Fruit fly (Drosophila melanogaster) whole organism, pupa: ENCODE measurements around the gene CG3226.

Experiments used
- CG10348 ChIP-seq: fragments of 200-800 bp; sonication (Bioruptor generic); IDR thresholded peaks from 2 replicates; pipeline ENCODE4 v1.3.6; 2022; ENCODE audit warnings: missing biosample characterization, missing genetic modification characterization
- CG12605 ChIP-seq: fragments of 200-800 bp; sonication (Bioruptor generic); IDR thresholded peaks from 2 replicates; pipeline ENCODE4 v1.3.6; 2022; ENCODE audit warnings: missing biosample characterization, missing genetic modification characterization
- CG13204 ChIP-seq: fragments of 200-800 bp; sonication (Bioruptor generic); optimal IDR thresholded peaks from 2 replicates; lab custom pipeline; 2018; ENCODE audit warnings: missing biosample characterization, mild to moderate bottlenecking, missing genetic modification characterization, moderate library complexity
- CG14655 ChIP-seq: fragments of 200-800 bp; sonication (Bioruptor generic); optimal IDR thresholded peaks from 3 replicates; lab custom pipeline; 2017; ENCODE audit warnings: mild to moderate bottlenecking, missing biosample characterization, missing genetic modification reagents, missing genetic modification characterization
- CG15710 ChIP-seq: fragments of 200-800 bp; sonication (Bioruptor generic); optimal IDR thresholded peaks from 2 replicates; lab custom pipeline; 2018; ENCODE audit warnings: missing biosample characterization, mild to moderate bottlenecking, missing genetic modification characterization, moderate library complexity
- CG17806 ChIP-seq: fragments of 200-800 bp; sonication (Bioruptor generic); optimal IDR thresholded peaks from 2 replicates; lab custom pipeline; 2018; ENCODE audit warnings: missing biosample characterization, mild to moderate bottlenecking, missing genetic modification characterization, moderate library complexity
- CG32121 ChIP-seq: fragments of 200-800 bp; sonication (Bioruptor generic); IDR thresholded peaks from 2 replicates; pipeline ENCODE4 v1.3.6; 2022; ENCODE audit warnings: missing biosample characterization, missing genetic modification characterization
- CG34367 ChIP-seq: fragments of 200-800 bp; sonication (Bioruptor generic); optimal IDR thresholded peaks from 2 replicates; lab custom pipeline; 2018; ENCODE audit warnings: missing biosample characterization, mild to moderate bottlenecking, missing genetic modification characterization
- CG4496 ChIP-seq: fragments of 200-800 bp; sonication (Bioruptor generic); IDR thresholded peaks from 3 replicates; pipeline ENCODE4 v1.3.6; 2022; ENCODE audit warnings: missing biosample characterization, missing genetic modification characterization
- CG8159 ChIP-seq: fragments of 200-800 bp; sonication (Bioruptor generic); optimal IDR thresholded peaks from 3 replicates; lab custom pipeline; 2018; ENCODE audit warnings: missing biosample characterization, mild to moderate bottlenecking, missing genetic modification characterization, moderate library complexity
- CG8301 ChIP-seq: fragments of 200-800 bp; sonication (Bioruptor generic); optimal IDR thresholded peaks from 2 replicates; lab custom pipeline; 2018; ENCODE audit warnings: missing biosample characterization, mild to moderate bottlenecking, missing genetic modification characterization
- CG9948 ChIP-seq: fragments of 200-800 bp; sonication (Bioruptor generic); optimal IDR thresholded peaks from 2 replicates; lab custom pipeline; 2018; ENCODE audit warnings: missing biosample characterization, mild to moderate bottlenecking, missing genetic modification characterization, moderate library complexity
- D1 ChIP-seq: fragments of 200-800 bp; sonication (Bioruptor generic); optimal IDR thresholded peaks from 2 replicates; lab custom pipeline; 2018; ENCODE audit warnings: missing biosample characterization, mild to moderate bottlenecking, missing genetic modification characterization, moderate library complexity
- EcR ChIP-seq: fragments of 200-800 bp; sonication (Bioruptor generic); optimal IDR thresholded peaks from 3 replicates; lab custom pipeline; 2019; ENCODE audit warnings: missing biosample characterization, missing genetic modification characterization, mild to moderate bottlenecking, moderate library complexity, missing genetic modification reagents
- Ets98B ChIP-seq: fragments of 200-800 bp; sonication (Bioruptor generic); IDR thresholded peaks from 2 replicates; pipeline ENCODE4 v1.3.6; 2022; ENCODE audit warnings: missing biosample characterization, missing genetic modification characterization
- Pif1A ChIP-seq: fragments of 200-800 bp; sonication (Bioruptor generic); optimal IDR thresholded peaks from 3 replicates; lab custom pipeline; 2016; ENCODE audit warnings: missing biosample characterization, missing genetic modification characterization
- Pif1B ChIP-seq: fragments of 200-800 bp; sonication (Bioruptor generic); optimal IDR thresholded peaks from 3 replicates; lab custom pipeline; 2016; ENCODE audit warnings: missing biosample characterization, missing genetic modification characterization
- Snoo ChIP-seq: fragments of 200-800 bp; sonication (Bioruptor generic); optimal IDR thresholded peaks from 3 replicates; lab custom pipeline; 2017; ENCODE audit warnings: missing biosample characterization, mild to moderate bottlenecking, missing genetic modification characterization, inconsistent platforms
- fd96Ca ChIP-seq: fragments of 200-800 bp; sonication (Bioruptor generic); IDR thresholded peaks from 3 replicates; pipeline ENCODE4 v1.3.6; 2022; ENCODE audit warnings: missing biosample characterization, missing genetic modification characterization
- gl ChIP-seq: fragments of 200-800 bp; sonication (Bioruptor generic); optimal IDR thresholded peaks from 2 replicates; lab custom pipeline; 2018; ENCODE audit warnings: missing biosample characterization, mild to moderate bottlenecking, missing genetic modification characterization
- rn ChIP-seq: fragments of 200-800 bp; sonication (Bioruptor generic); IDR thresholded peaks from 2 replicates; pipeline ENCODE4 v1.3.6; 2022; ENCODE audit warnings: missing biosample characterization, missing genetic modification characterization

Gene CG3226

dm6 chrX:6700990-6701530 is 47.0 kb upstream of the CG3226 start:
- TF ChIP-seq rn = no peak
- no peak for TF ChIP-seq Pif1A (GFP tag; lab: Kevin White, UChicago)
- TF ChIP-seq CG8159 (tag; lab: Kevin White, UChicago) = no peak
- TF ChIP-seq CG32121 (GFP tag; lab: Robert Waterston, UW) = no peak
- no peak for TF ChIP-seq CG8301 (tag; lab: Kevin White, UChicago)
- no peak for TF ChIP-seq CG9948
- no peak for TF ChIP-seq fd96Ca (GFP tag; lab: Robert Waterston, UW)
- no peak for TF ChIP-seq CG15710
- no peak for TF ChIP-seq Pif1B (GFP tag; lab: Kevin White, UChicago)
- no peak for TF ChIP-seq D1 (tag; lab: Kevin White, UChicago)
- TF ChIP-seq gl (tag; lab: Kevin White, UChicago) = no peak
- no peak for TF ChIP-seq CG4496
- TF ChIP-seq CG14655 (GFP tag; lab: Kevin White, UChicago) = no peak
- no peak for TF ChIP-seq CG12605 (GFP tag; lab: Robert Waterston, UW)
- TF ChIP-seq Ets98B (GFP tag; lab: Robert Waterston, UW) = no peak

dm6 chrX:6700263-6700989 is 46.4 kb upstream of the CG3226 start:
- no peak for TF ChIP-seq CG17806 (tag; lab: Kevin White, UChicago)
- peak; percentile 25 for TF ChIP-seq EcR (GFP tag; lab: Kevin White, UChicago)
- no peak for TF ChIP-seq CG14655 (GFP tag; lab: Kevin White, UChicago)
- TF ChIP-seq Snoo (tag; lab: Kevin White, UChicago) = no peak
- TF ChIP-seq CG12605 (GFP tag; lab: Robert Waterston, UW) = no peak
- no peak for TF ChIP-seq CG9948
- peak; percentile 10 for TF ChIP-seq Pif1A (GFP tag; lab: Kevin White, UChicago)
- no peak for TF ChIP-seq CG13204 (GFP tag; lab: Kevin White, UChicago)
- no peak for TF ChIP-seq Ets98B (GFP tag; lab: Robert Waterston, UW)
- TF ChIP-seq CG4496 = no peak
- TF ChIP-seq CG34367 = no peak
- no peak for TF ChIP-seq CG8159 (tag; lab: Kevin White, UChicago)
- no peak for TF ChIP-seq CG10348 (GFP tag; lab: Robert Waterston, UW)
- no peak for TF ChIP-seq Pif1B (GFP tag; lab: Kevin White, UChicago)
- TF ChIP-seq gl (tag; lab: Kevin White, UChicago) = no peak
- TF ChIP-seq CG15710 = no peak
- no peak for TF ChIP-seq CG8301 (tag; lab: Kevin White, UChicago)

- peak; percentile 53 for TF ChIP-seq CG8159 (tag; lab: Kevin White, UChicago)
- TF ChIP-seq CG8301 (tag; lab: Kevin White, UChicago) = peak; percentile 43
- TF ChIP-seq gl (tag; lab: Kevin White, UChicago) = peak; percentile 16
- TF ChIP-seq CG12605 (GFP tag; lab: Robert Waterston, UW) = peak; percentile 38; the same call in 1 of the 2 replicates
- peak; percentile 15 for TF ChIP-seq Snoo (tag; lab: Kevin White, UChicago)
- TF ChIP-seq Ets98B (GFP tag; lab: Robert Waterston, UW) = no peak; the same call in 1 of the 2 replicates
- no peak for TF ChIP-seq CG10348 (GFP tag; lab: Robert Waterston, UW)
- TF ChIP-seq CG4496 = peak; percentile 63; the same call in 2 of the 3 replicates
- TF ChIP-seq CG9948 = peak; percentile 24
- peak; percentile 44 for TF ChIP-seq CG15710
- peak; percentile 68 for TF ChIP-seq Pif1A (GFP tag; lab: Kevin White, UChicago)
- peak; percentile 67 for TF ChIP-seq CG13204 (GFP tag; lab: Kevin White, UChicago)
- no peak; the same call in 1 of the 2 replicates for TF ChIP-seq CG32121 (GFP tag; lab: Robert Waterston, UW)
- TF ChIP-seq D1 (tag; lab: Kevin White, UChicago) = no peak
- TF ChIP-seq EcR (GFP tag; lab: Kevin White, UChicago) = peak; percentile 54
- no peak for TF ChIP-seq rn
- TF ChIP-seq Pif1B (GFP tag; lab: Kevin White, UChicago) = peak; percentile 71
- no peak for TF ChIP-seq fd96Ca (GFP tag; lab: Robert Waterston, UW)
- TF ChIP-seq CG34367 = no peak
- TF ChIP-seq CG14655 (GFP tag; lab: Kevin White, UChicago) = peak; percentile 41
- TF ChIP-seq CG17806 (tag; lab: Kevin White, UChicago) = peak; percentile 24
These were observed 45.3 kb upstream of the CG3226 start, which contains the start of gene CG14441 for dm6 chrX:6699255-6699885. Gene CG14441, plus strand, starts transcription at chrX:6699508.

dm6 chrX:6698248-6698812 is 44.3 kb upstream of the CG3226 start, which contains the start of gene CG14440:
Gene CG14440, minus strand, starts transcription at chrX:6698567.
- TF ChIP-seq CG32121 (GFP tag; lab: Robert Waterston, UW) (no peak), CG4496 (no peak), CG12605 (GFP tag; lab: Robert Waterston, UW) (no peak), CG13204 (GFP tag; lab: Kevin White, UChicago) (no peak), gl (tag; lab: Kevin White, UChicago) (no peak), Ets98B (GFP tag; lab: Robert Waterston, UW) (no peak; the same call in 1 of the 2 replicates), D1 (tag; lab: Kevin White, UChicago) (peak; percentile 3), CG8159 (tag; lab: Kevin White, UChicago) (no peak), CG15710 (no peak), Pif1B (GFP tag; lab: Kevin White, UChicago) (peak; percentile 6), CG17806 (tag; lab: Kevin White, UChicago) (no peak), CG8301 (tag; lab: Kevin White, UChicago) (no peak), EcR (GFP tag; lab: Kevin White, UChicago) (no peak), Pif1A (GFP tag; lab: Kevin White, UChicago) (no peak), CG9948 (no peak), rn (no peak), fd96Ca (GFP tag; lab: Robert Waterston, UW) (no peak)
